Worm (Caenorhabditis elegans) whole organism, mixed stage, embryonic: ENCODE data around the gene srm-2.

ENCODE experiments used
- elt-3 ChIP-seq: fragments of 150-350 bp; optimal IDR thresholded peaks from 2 replicates; lab custom pipeline; 2014; ENCODE audit warnings: missing biosample characterization, missing genetic modification characterization
- hlh-1 ChIP-seq: fragments of 150-350 bp; optimal IDR thresholded peaks from 2 replicates; lab custom pipeline; 2014; ENCODE audit warnings: missing biosample characterization, missing genetic modification reagents, missing genetic modification characterization
- lin-13 ChIP-seq: fragments of 150-350 bp; optimal IDR thresholded peaks from 2 replicates; lab custom pipeline; 2014; ENCODE audit warnings: missing biosample characterization, missing genetic modification characterization
- pha-4 ChIP-seq: fragments of 150-350 bp; optimal IDR thresholded peaks from 2 replicates; lab custom pipeline; 2018; ENCODE audit warnings: missing biosample characterization, missing genetic modification reagents, missing genetic modification characterization
- snpc-4 ChIP-seq: fragments of 150-350 bp; optimal IDR thresholded peaks from 2 replicates; lab custom pipeline; 2014; ENCODE audit warnings: missing biosample characterization, missing genetic modification characterization
- unc-62 ChIP-seq: fragments of 150-350 bp; optimal IDR thresholded peaks from 2 replicates; lab custom pipeline; 2014; ENCODE audit warnings: missing biosample characterization, missing genetic modification reagents, missing genetic modification characterization
- ztf-11 ChIP-seq: fragments of 150-350 bp; optimal IDR thresholded peaks from 2 replicates; lab custom pipeline; 2014; ENCODE audit warnings: missing biosample characterization, missing genetic modification characterization

- TF ChIP-seq elt-3 (tag; lab: Kevin White, UChicago) (no peak), pha-4 (tag; lab: Kevin White, UChicago) (no peak), ztf-11 (tag; lab: Kevin White, UChicago) (no peak), unc-62 (GFP tag; lab: Kevin White, UChicago) (no peak), lin-13 (tag; lab: Kevin White, UChicago) (no peak), snpc-4 (tag; lab: Kevin White, UChicago) (no peak), hlh-1 (tag; lab: Kevin White, UChicago) (no peak)
Measured at ce11 chrIV:4977176-4977693, 31.2 kb upstream of the srm-2 start, which contains the start of gene E03H12.5.
